Worm (Caenorhabditis elegans) whole organism, L3 larva: ENCODE measurements around the gene F16B12.6.

Experiments
- aly-2 ChIP-seq: fragments of 150-350 bp; optimal IDR thresholded peaks from 2 replicates; lab custom pipeline; 2014; ENCODE audit warnings: missing biosample characterization, missing genetic modification characterization
- ceh-9 ChIP-seq: sonication (generic microtip); optimal IDR thresholded peaks from 2 replicates; lab custom pipeline; 2018; ENCODE audit warnings: missing biosample characterization, missing genetic modification characterization
- fkh-10 ChIP-seq: sonication (generic microtip); optimal IDR thresholded peaks from 2 replicates; lab custom pipeline; 2017; ENCODE audit warnings: missing biosample characterization, missing genetic modification reagents, missing genetic modification characterization
- fos-1 ChIP-seq: fragments of 150-350 bp; optimal IDR thresholded peaks from 2 replicates; lab custom pipeline; 2014; ENCODE audit warnings: missing biosample characterization, missing genetic modification characterization
- lin-39 ChIP-seq: fragments of 150-350 bp; optimal IDR thresholded peaks from 2 replicates; lab custom pipeline; 2018; ENCODE audit warnings: missing biosample characterization, missing genetic modification reagents, missing genetic modification characterization
- mml-1 ChIP-seq: fragments of 150-350 bp; sonication (generic microtip); optimal IDR thresholded peaks from 3 replicates; lab custom pipeline; 2014; ENCODE audit warnings: missing biosample characterization, missing genetic modification characterization
- nhr-12 ChIP-seq: fragments of 150-350 bp; optimal IDR thresholded peaks from 2 replicates; lab custom pipeline; 2014; ENCODE audit warnings: missing biosample characterization, missing genetic modification characterization
- nhr-25 ChIP-seq: sonication (generic microtip); optimal IDR thresholded peaks from 2 replicates; lab custom pipeline; 2017; ENCODE audit warnings: missing biosample characterization, missing genetic modification characterization
- unc-62 ChIP-seq: fragments of 150-350 bp; sonication (generic microtip); optimal IDR thresholded peaks from 4 replicates; lab custom pipeline; 2014; ENCODE audit warnings: missing biosample characterization, missing genetic modification reagents, missing genetic modification characterization
- ztf-11 ChIP-seq: fragments of 150-350 bp; optimal IDR thresholded peaks from 2 replicates; lab custom pipeline; 2014; ENCODE audit warnings: missing biosample characterization, missing genetic modification characterization

ce11 chrX:14145634-14146033, 43.5 kb downstream of the F16B12.6 start:
- TF ChIP-seq nhr-25 (tag; lab: Kevin White, UChicago) (no peak), ceh-9 (tag; lab: Kevin White, UChicago) (no peak), ztf-11 (tag; lab: Kevin White, UChicago) (no peak), unc-62 (GFP tag; lab: Kevin White, UChicago) (no peak), fkh-10 (GFP tag; lab: Kevin White, UChicago) (no peak), mml-1 (tag; lab: Kevin White, UChicago) (no peak), lin-39 (tag; lab: Kevin White, UChicago) (no peak), nhr-12 (tag; lab: Kevin White, UChicago) (no peak), fos-1 (tag; lab: Kevin White, UChicago) (no peak), aly-2 (no peak)
